Worm (Caenorhabditis elegans) whole organism, L3 larva: ENCODE measurements around the gene gtf-2H5.

Experiments used
- ceh-16 ChIP-seq: sonication (generic microtip); optimal IDR thresholded peaks from 2 replicates; lab custom pipeline; 2017; ENCODE audit warnings: missing biosample characterization, missing genetic modification characterization
- nhr-76 ChIP-seq: fragments of 150-350 bp; sonication (generic microtip); optimal IDR thresholded peaks from 5 replicates; lab custom pipeline; 2014; ENCODE audit warnings: missing biosample characterization, missing genetic modification characterization
- unc-62 ChIP-seq: fragments of 150-350 bp; sonication (generic microtip); optimal IDR thresholded peaks from 4 replicates; lab custom pipeline; 2014; ENCODE audit warnings: missing biosample characterization, missing genetic modification reagents, missing genetic modification characterization

DNA sequence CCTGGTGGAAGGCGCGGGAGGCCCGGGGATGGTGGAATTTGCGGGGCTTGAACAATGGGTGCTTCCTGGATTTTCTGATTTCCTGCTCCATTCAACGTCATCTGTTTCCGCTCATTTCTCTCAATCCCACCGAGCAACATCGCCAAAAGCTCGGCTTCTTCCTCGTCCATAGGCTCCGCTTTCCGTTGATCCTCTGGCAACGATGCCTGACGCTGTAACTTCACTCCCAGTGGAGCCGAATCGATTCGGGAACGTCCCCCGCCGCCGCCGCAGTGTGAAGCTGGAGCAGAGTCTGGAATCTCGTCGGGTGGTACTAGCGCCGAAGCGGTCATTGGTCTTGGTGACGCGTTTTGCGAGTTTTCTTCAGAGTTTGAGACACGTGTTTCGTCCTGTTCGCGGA is 18.1 kb upstream of the gtf-2H5 start:
- TF ChIP-seq ceh-16 (tag; lab: Kevin White, UChicago) (no peak), unc-62 (GFP tag; lab: Kevin White, UChicago) (no peak), nhr-76 (tag; lab: Kevin White, UChicago) (no peak)
